Worm (Caenorhabditis elegans): ENCODE measurements around the gene M03B6.5.

DNA sequence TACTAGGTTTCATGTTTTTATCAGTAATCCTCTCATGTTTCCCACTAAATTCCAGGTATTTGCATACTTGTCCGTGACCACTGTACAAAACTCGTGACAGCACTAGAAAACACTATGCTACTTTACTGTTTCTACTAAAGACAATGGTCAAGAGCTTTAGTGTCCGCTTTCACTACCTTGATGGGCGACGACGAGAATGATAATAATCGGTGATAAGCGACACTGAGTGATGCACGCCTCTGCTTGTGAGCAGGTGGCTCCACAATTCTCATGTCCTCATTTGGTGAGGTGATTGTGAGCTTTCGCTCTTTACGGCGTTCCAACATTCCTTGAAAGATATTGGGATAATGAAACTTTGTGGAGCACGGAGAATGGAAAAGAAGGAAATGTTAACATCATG is 40.5 kb upstream of the M03B6.5 start:
- TF ChIP-seq W03F9.2 (tag; optimal IDR thresholded peaks at IDR 0.05): no peak
- TF ChIP-seq him-1 (tag; optimal IDR thresholded peaks at IDR 0.05): no peak
- TF ChIP-seq dao-5 (tag; optimal IDR thresholded peaks at IDR 0.05): no peak
